Worm (Caenorhabditis elegans): ENCODE results near the gene hyls-1.

Gene hyls-1

ce11 chrV:7264042-7264441 is 26.9 kb downstream of the hyls-1 start, which contains the start of gene C13A2.9:
Gene C13A2.9 (minus strand): TSS chrV:7264142.
- TF ChIP-seq ceh-45 (GFP tag; IDR thresholded peaks at IDR 0.05), result no peak
- no peak for TF ChIP-seq ama-1 (optimal IDR thresholded peaks at IDR 0.05)
- no peak for TF ChIP-seq eyg-1 (tag; optimal IDR thresholded peaks at IDR 0.05)
- TF ChIP-seq pha-2 (tag; optimal IDR thresholded peaks at IDR 0.05), result no peak
- TF ChIP-seq pqm-1 (tag; optimal IDR thresholded peaks at IDR 0.05), result no peak
- TF ChIP-seq ceh-22 (tag; optimal IDR thresholded peaks at IDR 0.05), result no peak
- TF ChIP-seq fkh-6 (tag; optimal IDR thresholded peaks at IDR 0.05), result no peak
- no peak for TF ChIP-seq ahr-1 (tag; optimal IDR thresholded peaks at IDR 0.05)
- no peak for TF ChIP-seq unc-3 (GFP tag; conservative IDR thresholded peaks at IDR 0.05)
- TF ChIP-seq unc-3 (tag; optimal IDR thresholded peaks at IDR 0.05), result no peak
- no peak for TF ChIP-seq nhr-232 (tag; optimal IDR thresholded peaks at IDR 0.05)
- TF ChIP-seq elt-4 (tag; optimal IDR thresholded peaks at IDR 0.05), result no peak
- no peak for TF ChIP-seq fax-1 (tag; optimal IDR thresholded peaks at IDR 0.05)
- no peak for TF ChIP-seq ceh-30 (tag; optimal IDR thresholded peaks at IDR 0.05)
- TF ChIP-seq ceh-6 (GFP tag; optimal IDR thresholded peaks at IDR 0.05), result no peak
- TF ChIP-seq syd-9 (tag; optimal IDR thresholded peaks at IDR 0.05), result no peak

- no peak for TF ChIP-seq fax-1 (tag; optimal IDR thresholded peaks at IDR 0.05)
- TF ChIP-seq ceh-19 (GFP tag; optimal IDR thresholded peaks at IDR 0.05), result no peak
- no peak for TF ChIP-seq ets-4 (tag; optimal IDR thresholded peaks at IDR 0.05)
- TF ChIP-seq madf-2 (tag; optimal IDR thresholded peaks at IDR 0.05), result no peak
- TF ChIP-seq tbx-7 (tag; optimal IDR thresholded peaks at IDR 0.05), result no peak
- TF ChIP-seq pag-3 (tag; optimal IDR thresholded peaks at IDR 0.05; ENCODE audit: borderline replicate concordance), result no peak
- TF ChIP-seq hlh-30 (tag; optimal IDR thresholded peaks at IDR 0.05; ENCODE audit: insufficient read depth), result no peak
- TF ChIP-seq ceh-6 (GFP tag; optimal IDR thresholded peaks at IDR 0.05), result no peak
- TF ChIP-seq unc-42 (tag; optimal IDR thresholded peaks at IDR 0.05), result no peak
- no peak for TF ChIP-seq mec-3 (tag; optimal IDR thresholded peaks at IDR 0.05; ENCODE audit: borderline replicate concordance)
- no peak for TF ChIP-seq F13H6.1 (tag; optimal IDR thresholded peaks at IDR 0.05)
- no peak for TF ChIP-seq hlh-6 (tag; optimal IDR thresholded peaks at IDR 0.05)
- TF ChIP-seq sdc-2 (tag; optimal IDR thresholded peaks at IDR 0.05), result no peak
- TF ChIP-seq hlh-15 (tag; optimal IDR thresholded peaks at IDR 0.05), result no peak
- no peak for TF ChIP-seq hlh-8 (tag; optimal IDR thresholded peaks at IDR 0.05)
- no peak for TF ChIP-seq ceh-14 (tag; optimal IDR thresholded peaks at IDR 0.05)
- TF ChIP-seq rnt-1 (tag; optimal IDR thresholded peaks at IDR 0.05), result no peak
These were observed 28.8 kb downstream of the hyls-1 start, which contains the start of gene C13A2.7 for ce11 chrV:7266021-7266420. Gene C13A2.7 (plus strand): TSS chrV:7266321.

- TF ChIP-seq syd-9 (tag; optimal IDR thresholded peaks at IDR 0.05) (no peak), ceh-2 (tag; optimal IDR thresholded peaks at IDR 0.05) (no peak), ets-4 (tag; optimal IDR thresholded peaks at IDR 0.05) (no peak), unc-55 (GFP tag; optimal IDR thresholded peaks at IDR 0.05) (no peak), pros-1 (tag; optimal IDR thresholded peaks at IDR 0.05) (no peak), gmeb-2 (tag; optimal IDR thresholded peaks at IDR 0.05) (no peak), unc-3 (GFP tag; conservative IDR thresholded peaks at IDR 0.05) (no peak), unc-3 (tag; optimal IDR thresholded peaks at IDR 0.05) (no peak), dmd-4 (tag; optimal IDR thresholded peaks at IDR 0.05; ENCODE audit: borderline replicate concordance) (no peak), ceh-24 (tag; optimal IDR thresholded peaks at IDR 0.05) (no peak), nhr-11 (tag; optimal IDR thresholded peaks at IDR 0.05) (no peak), dve-1 (tag; optimal IDR thresholded peaks at IDR 0.05) (no peak), fkh-6 (tag; optimal IDR thresholded peaks at IDR 0.05) (no peak), mec-3 (tag; optimal IDR thresholded peaks at IDR 0.05; ENCODE audit: borderline replicate concordance) (no peak), pha-2 (tag; optimal IDR thresholded peaks at IDR 0.05) (no peak), ref-2 (tag; optimal IDR thresholded peaks at IDR 0.05) (no peak), ceh-19 (GFP tag; optimal IDR thresholded peaks at IDR 0.05) (no peak)
These were observed 32.2 kb downstream of the hyls-1 start, which contains the start of gene C13A2.6 for ce11 chrV:7269399-7269798. Gene C13A2.6 (plus strand): TSS chrV:7269699.
